Worm (Caenorhabditis elegans) whole organism, L4 larva: Measurements from ENCODE around the gene T04C4.3.

ENCODE experiments used
- jun-1 ChIP-seq: fragments of 150-350 bp; optimal IDR thresholded peaks from 2 replicates; lab custom pipeline; 2014; ENCODE audit warnings: missing biosample characterization, missing genetic modification reagents, missing genetic modification characterization
- unc-62 ChIP-seq, 3 experiments: fragments of 150-350 bp in 1 of 3; sonication (generic microtip); optimal IDR thresholded peaks in 2 of 3; peaks in 1 of 3; 1 replicate in 1 of 3; 2 replicates in 2 of 3; lab custom pipeline; 2014 to 2017; ENCODE audit warnings: missing biosample characterization in 3 of 3, missing genetic modification characterization in 3 of 3, missing genetic modification reagents in 3 of 3, missing genotype in 1 of 3

DNA sequence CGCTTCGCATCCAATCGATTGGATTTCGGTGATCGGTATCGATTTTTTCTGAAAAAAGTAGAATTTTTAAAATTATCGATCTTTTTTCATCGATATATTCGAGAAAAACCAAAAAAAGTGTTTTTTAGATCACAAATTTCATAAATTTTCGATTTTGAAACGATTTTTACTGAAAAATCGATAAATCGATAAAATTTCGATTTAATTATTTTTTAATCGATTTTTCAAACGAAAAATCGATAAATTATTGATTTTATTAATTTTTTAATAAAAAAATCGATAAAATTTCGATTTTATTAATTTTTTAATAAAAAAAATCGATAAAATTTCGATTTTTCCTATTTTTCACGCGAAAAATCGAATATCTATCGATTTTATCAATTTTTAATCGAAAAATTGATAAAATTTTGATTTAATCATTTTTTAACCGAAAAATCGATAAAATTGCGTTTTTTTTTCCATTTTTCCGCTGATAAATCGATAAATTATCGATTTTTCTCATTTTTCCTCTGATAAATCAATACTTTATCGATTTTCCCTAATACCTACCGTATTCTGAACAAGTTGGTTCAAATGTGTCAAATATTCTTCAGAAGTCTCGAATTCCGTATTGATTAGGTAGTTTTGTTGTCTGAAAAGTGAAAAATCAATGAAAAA, 36.9 kb upstream of the T04C4.3 start:
- TF ChIP-seq jun-1: no peak
- no peak for TF ChIP-seq unc-62 (GFP tag; optimal IDR thresholded peaks at IDR 0.05 in 1 of 2; lab: Kevin White, UChicago)
- TF ChIP-seq unc-62 (tag; optimal IDR thresholded peaks at IDR 0.05; lab: Kevin White, UChicago): no peak
